Fruit fly (Drosophila melanogaster) whole organism: ENCODE data around the gene Taf13.
A peak's percentile ranks its signal among the peaks of the same experiment; 100 is the strongest.

ENCODE experiments used
- CG8478 ChIP-seq: fragments of >200 bp; optimal IDR thresholded peaks from 2 replicates; lab custom pipeline; 2018; ENCODE audit warnings: inconsistent platforms
- Dll ChIP-seq: fragments of >200 bp; optimal IDR thresholded peaks from 2 replicates; lab custom pipeline; 2017
- EcR ChIP-seq, 2 experiments: fragments of >200 bp; optimal IDR thresholded peaks; 2 replicates each; lab custom pipeline; 2017; ENCODE audit warnings: missing biosample characterization in 2 of 2, missing genetic modification characterization in 2 of 2, missing genetic modification reagents in 2 of 2
- pan ChIP-seq: fragments of >200 bp; optimal IDR thresholded peaks from 2 replicates; lab custom pipeline; 2017
- psq ChIP-seq: fragments of >200 bp; optimal IDR thresholded peaks from 2 replicates; lab custom pipeline; 2017
- usp ChIP-seq: fragments of >200 bp; optimal IDR thresholded peaks from 2 replicates; lab custom pipeline; 2017; ENCODE audit warnings: missing biosample characterization, missing genetic modification characterization, mixed read lengths

Gene Taf13

DNA sequence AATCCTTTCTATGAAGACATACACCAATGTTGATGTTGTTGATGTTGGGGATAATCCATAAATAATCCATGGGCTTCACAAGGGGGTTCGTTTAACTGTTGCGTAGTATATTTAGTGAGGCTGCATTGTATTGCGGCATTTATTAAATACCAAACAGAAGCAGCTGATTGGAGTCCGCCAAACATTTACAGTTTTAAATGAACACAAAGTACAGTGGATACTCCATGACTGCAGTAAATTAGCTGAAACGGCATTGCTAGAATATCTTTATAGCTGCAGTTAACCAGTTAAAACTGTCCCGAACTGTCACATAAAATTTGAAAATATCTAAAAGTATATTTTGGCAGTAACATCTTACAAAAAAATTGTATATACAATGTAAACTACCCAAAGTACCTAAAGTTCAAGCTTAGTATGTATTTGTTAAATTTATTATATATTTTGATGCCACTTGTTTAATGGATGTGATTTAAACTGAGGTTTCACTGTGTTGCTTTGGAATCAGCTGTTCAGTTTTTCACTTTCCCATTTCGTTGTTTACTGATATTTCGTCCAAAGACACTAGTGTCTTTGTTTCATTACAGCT lies 2.5 kb downstream of the Taf13 start, which contains the start of the genes CG10747 and Pyroxd1:
TSS of gene CG10747 (minus strand) at position 255 of the 586 bp plus-strand sequence.
TSS of gene Pyroxd1 (plus strand) at position 342 of the 586 bp plus-strand sequence.
- TF ChIP-seq pan (lab: Kevin White, UChicago) (no peak), EcR (GFP tag; optimal IDR thresholded peaks at IDR 0.05; lab: Kevin White, UChicago) (no peak), usp (GFP tag; lab: Kevin White, UChicago) (no peak), Dll (lab: Kevin White, UChicago) (no peak)

DNA sequence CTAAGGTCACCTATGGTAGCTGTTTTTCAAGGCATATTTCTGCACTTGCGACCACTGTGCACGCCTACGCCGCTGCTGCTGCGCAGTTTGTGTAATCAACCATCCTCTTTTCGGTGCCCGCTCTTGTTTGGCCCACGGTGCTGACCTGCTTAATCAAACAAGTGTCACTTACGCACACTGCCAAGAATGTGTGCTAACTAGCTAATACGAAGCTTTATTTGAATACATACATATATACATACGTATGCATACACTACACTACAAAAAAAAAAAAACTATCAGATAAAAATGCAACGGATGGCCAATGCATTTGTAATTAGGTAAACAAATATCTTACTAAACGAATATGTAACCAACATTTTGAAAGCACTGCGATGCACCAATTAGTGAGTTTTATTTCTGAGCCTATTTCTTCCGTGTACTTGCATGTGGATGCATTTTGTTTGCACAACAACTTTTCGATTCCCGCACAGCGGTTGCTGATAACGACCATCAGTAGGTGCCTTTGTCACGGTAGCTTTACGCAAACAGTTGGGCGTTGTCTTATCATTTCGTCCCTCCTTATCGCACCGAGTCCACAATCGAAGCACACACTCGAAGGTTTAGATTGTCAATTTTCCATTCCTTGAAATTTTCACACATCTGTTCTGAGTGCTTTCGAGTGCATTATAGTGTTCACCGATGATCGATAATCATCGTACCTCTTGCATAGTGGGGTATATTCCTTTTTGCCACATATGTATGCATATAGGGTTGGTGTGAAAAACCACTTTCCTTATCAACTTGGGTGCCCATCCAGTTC lies 7.2 kb downstream of the Taf13 start:
- no peak for TF ChIP-seq CG8478 (lab: Kevin White, UChicago)
- TF ChIP-seq Dll (lab: Kevin White, UChicago), result no peak

DNA sequence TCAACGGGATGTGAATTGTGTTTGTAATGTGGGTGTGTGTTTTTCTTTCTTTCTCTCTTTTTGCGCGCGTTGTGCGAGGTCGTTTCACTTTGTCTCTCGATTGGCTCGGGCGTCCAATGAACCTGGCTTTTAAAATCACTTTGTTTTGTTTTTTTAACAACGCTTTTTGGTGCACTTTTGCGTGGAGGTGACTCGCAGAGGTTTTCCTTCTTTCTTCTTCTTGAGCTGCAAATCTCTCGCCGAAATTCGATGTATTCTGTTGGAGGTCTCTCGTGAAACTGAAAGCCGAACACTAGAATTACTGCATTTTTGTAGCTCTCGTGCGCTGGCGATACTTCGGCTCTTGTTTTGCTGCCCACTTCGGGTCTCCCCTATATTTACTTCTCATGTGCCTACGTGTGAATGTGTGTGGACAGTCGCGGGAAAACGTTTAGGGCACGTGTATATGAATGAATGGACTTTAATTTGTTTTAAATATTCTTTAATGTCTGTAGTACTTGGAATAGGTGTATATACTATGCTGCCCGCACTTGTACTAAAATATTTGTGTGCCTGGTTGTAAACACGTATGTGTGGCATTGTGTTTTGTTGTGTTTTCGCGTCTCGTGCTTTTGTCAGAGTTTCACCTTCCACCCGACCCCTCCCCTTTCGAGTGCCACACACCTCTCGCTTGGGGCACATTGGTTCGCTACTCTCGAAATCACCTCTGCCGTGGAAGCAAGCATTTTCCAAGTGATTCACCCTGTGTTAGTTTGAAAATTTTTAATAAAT lies 8.7 kb downstream of the Taf13 start, which contains the start of gene fok:
TSS of gene fok (minus strand) at position 286 of the 771 bp plus-strand sequence.
- no peak for TF ChIP-seq pan (lab: Kevin White, UChicago)
- no peak for TF ChIP-seq psq
- TF ChIP-seq usp (GFP tag; lab: Kevin White, UChicago), result no peak
- no peak for TF ChIP-seq CG8478 (lab: Kevin White, UChicago)
- TF ChIP-seq Dll (lab: Kevin White, UChicago), result no peak
- no peak for TF ChIP-seq EcR (GFP tag; optimal IDR thresholded peaks at IDR 0.05; lab: Kevin White, UChicago)

dm6 chr2L:20084068-20084651 lies 9.5 kb downstream of the Taf13 start:
- no peak for TF ChIP-seq usp (GFP tag; lab: Kevin White, UChicago)
- TF ChIP-seq EcR (GFP tag; optimal IDR thresholded peaks at IDR 0.05; lab: Kevin White, UChicago), result peak; percentile 8 to 25
- TF ChIP-seq pan (lab: Kevin White, UChicago), result no peak
- TF ChIP-seq CG8478 (lab: Kevin White, UChicago), result no peak

- TF ChIP-seq CG8478 (lab: Kevin White, UChicago), result no peak
- TF ChIP-seq psq, result no peak
- no peak for TF ChIP-seq EcR (GFP tag; optimal IDR thresholded peaks at IDR 0.05; lab: Kevin White, UChicago)
- no peak for TF ChIP-seq pan (lab: Kevin White, UChicago)
- no peak for TF ChIP-seq Dll (lab: Kevin White, UChicago)
- no peak for TF ChIP-seq usp (GFP tag; lab: Kevin White, UChicago)
Observed at dm6 chr2L:20082965-20083855, 10.4 kb downstream of the Taf13 start.

DNA sequence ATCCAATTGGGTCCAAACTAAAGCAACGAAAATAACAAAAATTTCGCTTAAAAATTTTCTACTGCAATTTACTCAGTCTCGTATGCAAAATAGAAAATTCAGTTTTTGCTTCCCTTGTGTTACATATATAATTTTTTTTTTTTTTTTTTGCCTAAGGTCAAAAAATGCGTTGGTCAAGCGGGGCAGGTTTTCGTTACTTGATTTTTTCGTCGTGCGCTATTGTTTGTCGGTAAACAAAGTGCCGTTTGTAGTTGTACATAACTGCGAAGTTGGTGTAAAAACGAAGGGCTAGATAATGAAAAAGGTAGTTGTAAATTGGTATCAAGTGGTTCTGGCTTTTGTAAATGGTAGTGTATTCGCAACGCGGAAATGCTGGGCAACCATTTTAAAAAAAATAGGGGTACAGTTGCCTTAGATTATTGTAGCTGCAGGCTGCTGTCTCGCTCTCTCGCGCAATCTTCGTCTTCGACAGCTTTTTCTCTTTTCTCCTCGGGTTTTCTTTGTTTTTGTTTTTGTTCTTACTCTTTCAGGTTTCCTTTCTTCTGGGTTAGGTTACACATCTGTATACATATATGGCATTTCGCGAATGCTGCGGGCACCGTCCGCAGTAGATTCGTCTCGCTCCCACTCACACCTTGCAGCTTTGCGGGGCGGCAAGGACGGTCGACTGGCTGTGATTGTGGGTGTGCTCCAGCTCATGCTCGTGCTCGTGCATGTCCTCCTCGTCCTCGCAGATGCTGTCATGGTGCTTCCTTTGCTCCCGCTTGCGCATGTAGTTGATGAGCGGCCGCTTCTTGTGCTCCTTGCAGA lies 11.3 kb downstream of the Taf13 start:
- TF ChIP-seq Dll (lab: Kevin White, UChicago), result no peak
- TF ChIP-seq EcR (GFP tag; optimal IDR thresholded peaks at IDR 0.05; lab: Kevin White, UChicago), result no peak
- no peak for TF ChIP-seq usp (GFP tag; lab: Kevin White, UChicago)
- no peak for TF ChIP-seq pan (lab: Kevin White, UChicago)
- TF ChIP-seq CG8478 (lab: Kevin White, UChicago), result no peak
- no peak for TF ChIP-seq psq

- TF ChIP-seq EcR (GFP tag; optimal IDR thresholded peaks at IDR 0.05; lab: Kevin White, UChicago) (no peak), pan (lab: Kevin White, UChicago) (no peak), psq (no peak), Dll (lab: Kevin White, UChicago) (no peak), usp (GFP tag; lab: Kevin White, UChicago) (no peak), CG8478 (lab: Kevin White, UChicago) (no peak)
Observed at dm6 chr2L:20080772-20081171, 12.9 kb downstream of the Taf13 start.

dm6 chr2L:20078880-20079279 lies 14.8 kb downstream of the Taf13 start:
- TF ChIP-seq pan (lab: Kevin White, UChicago) (no peak), EcR (GFP tag; optimal IDR thresholded peaks at IDR 0.05; lab: Kevin White, UChicago) (no peak), psq (no peak), CG8478 (lab: Kevin White, UChicago) (no peak), usp (GFP tag; lab: Kevin White, UChicago) (no peak), Dll (lab: Kevin White, UChicago) (no peak)

DNA sequence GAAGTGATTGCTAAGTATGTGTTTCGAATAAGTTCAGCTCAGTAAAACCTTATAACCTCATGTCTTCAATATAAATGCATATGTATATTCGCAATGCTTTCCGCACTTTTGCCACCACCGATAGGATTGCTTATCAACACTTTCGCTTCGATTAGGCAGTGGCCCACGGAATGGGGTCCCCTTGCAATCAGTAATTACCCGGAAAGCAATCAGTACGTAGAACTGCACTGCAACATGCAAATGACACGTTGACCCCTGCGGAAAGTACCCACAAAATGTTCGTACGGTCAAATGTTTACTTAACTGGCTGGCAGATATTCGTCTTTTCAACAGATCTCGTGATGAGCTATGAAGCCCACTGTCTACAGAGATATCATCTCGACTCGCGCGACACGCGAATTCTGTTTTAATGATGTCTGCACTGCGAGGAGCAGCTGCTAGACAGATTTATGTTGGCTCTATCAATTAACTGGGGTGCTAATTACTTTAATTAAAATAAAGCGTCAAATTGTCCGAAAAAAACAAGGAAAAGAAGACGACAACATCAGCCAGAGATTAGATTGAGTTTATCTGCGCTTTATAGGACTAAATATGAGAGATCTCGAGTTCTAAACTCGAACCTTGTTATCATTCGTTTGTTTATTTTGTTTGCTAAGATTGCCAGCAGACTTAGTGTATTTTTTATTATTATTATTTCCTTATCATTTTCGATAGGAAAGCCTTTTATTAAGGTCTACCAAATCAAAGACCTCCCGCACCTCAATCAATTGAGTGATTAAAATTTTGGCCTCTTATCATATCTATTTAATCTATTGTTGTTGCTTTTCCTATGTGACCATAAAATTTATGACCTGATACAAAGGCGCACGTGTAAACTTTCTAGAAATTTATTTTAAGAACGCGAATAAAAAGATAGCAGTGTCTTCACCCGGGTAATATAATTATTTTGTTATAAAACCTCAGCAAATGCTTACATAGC lies 15.9 kb downstream of the Taf13 start:
- no peak for TF ChIP-seq usp (GFP tag; lab: Kevin White, UChicago)
- peak; percentile 23 for TF ChIP-seq pan (lab: Kevin White, UChicago)
